Fruit fly (Drosophila melanogaster) whole organism, embryonic: ENCODE measurements around the gene vib.

Experiments used
- ATbp ChIP-seq: fragments of 200-800 bp; sonication (Bioruptor generic); optimal IDR thresholded peaks from 2 replicates; lab custom pipeline; 2017; ENCODE audit warnings: missing biosample characterization, mild to moderate bottlenecking, missing genetic modification characterization, missing genetic modification reagents
- Ada2b ChIP-seq: fragments of 200-800 bp; sonication (Bioruptor generic); IDR thresholded peaks from 2 replicates; pipeline ENCODE4 v1.3.6; 2022; ENCODE audit warnings: missing biosample characterization, missing genetic modification characterization
- CG10147 ChIP-seq: fragments of 200-800 bp; sonication (Bioruptor generic); optimal IDR thresholded peaks from 2 replicates; lab custom pipeline; 2019; ENCODE audit warnings: missing biosample characterization, mild to moderate bottlenecking, missing genetic modification characterization, moderate library complexity
- CG10209 ChIP-seq: fragments of 200-800 bp; sonication (Bioruptor generic); optimal IDR thresholded peaks from 3 replicates; lab custom pipeline; 2017; ENCODE audit warnings: missing biosample characterization, mild to moderate bottlenecking, missing genetic modification characterization, missing genetic modification reagents
- CG11093 ChIP-seq: fragments of 200-800 bp; sonication (Bioruptor generic); IDR thresholded peaks from 3 replicates; pipeline ENCODE4 v1.3.6; 2022; ENCODE audit warnings: missing biosample characterization, missing genetic modification characterization
- CG11504 ChIP-seq: fragments of 200-800 bp; sonication (Bioruptor generic); optimal IDR thresholded peaks from 3 replicates; lab custom pipeline; 2019; ENCODE audit warnings: missing biosample characterization, mild to moderate bottlenecking, missing genetic modification characterization, moderate library complexity
- CG11695 ChIP-seq: fragments of 200-800 bp; sonication (Bioruptor generic); IDR thresholded peaks from 3 replicates; pipeline ENCODE4 v1.3.6; 2022; ENCODE audit warnings: missing biosample characterization, missing genetic modification characterization
- CG12299 ChIP-seq: fragments of 200-800 bp; sonication (Bioruptor generic); optimal IDR thresholded peaks from 2 replicates; lab custom pipeline; 2018; ENCODE audit warnings: missing biosample characterization, mild to moderate bottlenecking, missing genetic modification characterization
- CG13424 ChIP-seq: fragments of 200-800 bp; sonication (Bioruptor generic); optimal IDR thresholded peaks from 2 replicates; lab custom pipeline; 2019; ENCODE audit warnings: missing biosample characterization, mild to moderate bottlenecking, missing genetic modification characterization, moderate library complexity
- CG15011 ChIP-seq: fragments of 200-800 bp; sonication (Bioruptor generic); optimal IDR thresholded peaks from 3 replicates; lab custom pipeline; 2018; ENCODE audit warnings: missing biosample characterization, mild to moderate bottlenecking, missing genetic modification characterization
- CG15479 ChIP-seq: fragments of 200-800 bp; sonication (Bioruptor generic); optimal IDR thresholded peaks from 3 replicates; lab custom pipeline; 2019; ENCODE audit warnings: missing biosample characterization, mild to moderate bottlenecking, missing genetic modification characterization, moderate library complexity
- CG15601 ChIP-seq: fragments of 200-800 bp; sonication (Bioruptor generic); optimal IDR thresholded peaks from 3 replicates; lab custom pipeline; 2019; ENCODE audit warnings: missing biosample characterization, mild to moderate bottlenecking, missing genetic modification characterization, moderate library complexity
- CG1603 ChIP-seq: fragments of 200-800 bp; sonication (Bioruptor generic); optimal IDR thresholded peaks from 2 replicates; lab custom pipeline; 2019; ENCODE audit warnings: missing biosample characterization, mild to moderate bottlenecking, missing genetic modification characterization, moderate library complexity
- CG17359 ChIP-seq: fragments of 200-800 bp; sonication (Bioruptor generic); optimal IDR thresholded peaks from 3 replicates; lab custom pipeline; 2018; ENCODE audit warnings: missing biosample characterization, mild to moderate bottlenecking, missing genetic modification characterization, moderate library complexity
- CG2678 ChIP-seq: fragments of 200-800 bp; sonication (Bioruptor generic); optimal IDR thresholded peaks from 3 replicates; lab custom pipeline; 2019; ENCODE audit warnings: missing biosample characterization, mild to moderate bottlenecking, missing genetic modification characterization, moderate library complexity
- CG2875 ChIP-seq: fragments of 200-800 bp; sonication (Bioruptor generic); optimal IDR thresholded peaks from 2 replicates; lab custom pipeline; 2017; ENCODE audit warnings: missing biosample characterization, mild to moderate bottlenecking, missing genetic modification characterization, missing genetic modification reagents
- CG30403 ChIP-seq: fragments of 200-800 bp; sonication (Bioruptor generic); optimal IDR thresholded peaks from 3 replicates; lab custom pipeline; 2016; ENCODE audit warnings: missing biosample characterization, missing genetic modification characterization
- CG31224 ChIP-seq: fragments of 200-800 bp; sonication (Bioruptor generic); IDR thresholded peaks from 2 replicates; pipeline ENCODE4 v1.3.6; 2022; ENCODE audit warnings: missing biosample characterization, missing genetic modification characterization
- CG3838 ChIP-seq: fragments of 200-800 bp; sonication (Bioruptor generic); optimal IDR thresholded peaks from 3 replicates; lab custom pipeline; 2016; ENCODE audit warnings: missing biosample characterization, missing genetic modification characterization
- CG5180 ChIP-seq: fragments of 200-800 bp; sonication (Bioruptor generic); optimal IDR thresholded peaks from 3 replicates; lab custom pipeline; 2017; ENCODE audit warnings: missing biosample characterization, missing genetic modification characterization, mild to moderate bottlenecking, moderate library complexity, missing genetic modification reagents
- CG6654 ChIP-seq: fragments of 200-800 bp; sonication (Bioruptor generic); optimal IDR thresholded peaks from 2 replicates; lab custom pipeline; 2017; ENCODE audit warnings: missing biosample characterization, mild to moderate bottlenecking, missing genetic modification characterization
- CG7839 ChIP-seq: fragments of 200-800 bp; sonication (Bioruptor generic); optimal IDR thresholded peaks from 3 replicates; lab custom pipeline; 2018; ENCODE audit warnings: missing biosample characterization, mild to moderate bottlenecking, missing genetic modification characterization, moderate library complexity
- CG8388 ChIP-seq: fragments of 200-800 bp; sonication (Bioruptor generic); optimal IDR thresholded peaks from 2 replicates; lab custom pipeline; 2019; ENCODE audit warnings: missing biosample characterization, mild to moderate bottlenecking, missing genetic modification characterization, moderate library complexity
- CoRest ChIP-seq: fragments of 200-800 bp; sonication (Bioruptor generic); optimal IDR thresholded peaks from 3 replicates; lab custom pipeline; 2018; ENCODE audit warnings: missing biosample characterization, mild to moderate bottlenecking, missing genetic modification characterization, moderate library complexity
- D ChIP-seq, 2 experiments: fragments of 200-800 bp in 1 of 2; fragments of >200 bp in 1 of 2; sonication (Bioruptor generic) in 1 of 2; optimal IDR thresholded peaks; 2 replicates in 1 of 2; 3 replicates in 1 of 2; lab custom pipeline; 2017; ENCODE audit warnings: mild to moderate bottlenecking in 1 of 2, missing biosample characterization in 1 of 2, missing genetic modification characterization in 1 of 2, missing genetic modification reagents in 1 of 2
- Hand ChIP-seq: fragments of 200-800 bp; sonication (Bioruptor generic); optimal IDR thresholded peaks from 2 replicates; lab custom pipeline; 2017; ENCODE audit warnings: mild to moderate bottlenecking, missing biosample characterization, missing genetic modification reagents, missing genetic modification characterization
- Hmr ChIP-seq: fragments of 200-800 bp; sonication (Bioruptor generic); optimal IDR thresholded peaks from 3 replicates; lab custom pipeline; 2017; ENCODE audit warnings: mild to moderate bottlenecking, missing biosample characterization, missing genetic modification reagents, missing genetic modification characterization
- Hr3 ChIP-seq: fragments of 200-800 bp; sonication (Bioruptor generic); optimal IDR thresholded peaks from 3 replicates; lab custom pipeline; 2016; ENCODE audit warnings: missing biosample characterization, missing genetic modification characterization
- Hsf ChIP-seq: fragments of 200-800 bp; sonication (Bioruptor generic); optimal IDR thresholded peaks from 3 replicates; lab custom pipeline; 2016; ENCODE audit warnings: missing biosample characterization, missing genetic modification characterization
- MBD-R2 ChIP-seq: fragments of 200-800 bp; sonication (Bioruptor generic); IDR thresholded peaks from 2 replicates; pipeline ENCODE4 v1.3.6; 2022; ENCODE audit warnings: missing biosample characterization, missing genetic modification characterization
- Mad ChIP-seq: fragments of 200-800 bp; sonication (Bioruptor generic); optimal IDR thresholded peaks from 2 replicates; lab custom pipeline; 2016; ENCODE audit warnings: missing biosample characterization, missing genetic modification characterization
- Nf-YA ChIP-seq: fragments of 200-800 bp; sonication (Bioruptor generic); IDR thresholded peaks from 2 replicates; pipeline ENCODE4 v1.3.6; 2022; ENCODE audit warnings: missing biosample characterization, missing genetic modification characterization
- Opbp ChIP-seq: fragments of 200-800 bp; sonication (Bioruptor generic); IDR thresholded peaks from 3 replicates; pipeline ENCODE4 v1.3.6; 2022; ENCODE audit warnings: missing biosample characterization, missing genetic modification characterization; ENCODE audit not compliant: partially characterized antibody
- PHDP ChIP-seq: fragments of 200-800 bp; sonication (Bioruptor generic); optimal IDR thresholded peaks from 3 replicates; lab custom pipeline; 2018; ENCODE audit warnings: missing biosample characterization, mild to moderate bottlenecking, missing genetic modification characterization, moderate library complexity
- Rx ChIP-seq: fragments of 200-800 bp; sonication (Bioruptor generic); IDR thresholded peaks from 2 replicates; pipeline ENCODE4 v1.3.6; 2022; ENCODE audit warnings: missing biosample characterization, missing genetic modification characterization
- Side ChIP-seq: fragments of 200-800 bp; sonication (Bioruptor generic); optimal IDR thresholded peaks from 2 replicates; lab custom pipeline; 2016; ENCODE audit warnings: missing biosample characterization, missing genetic modification characterization
- Sry-β ChIP-seq: fragments of 200-800 bp; sonication (Bioruptor generic); optimal IDR thresholded peaks from 2 replicates; lab custom pipeline; 2018; ENCODE audit warnings: missing biosample characterization, mild to moderate bottlenecking, missing genetic modification characterization, moderate library complexity
- YL-1 ChIP-seq: fragments of 200-800 bp; sonication (Bioruptor generic); optimal IDR thresholded peaks from 3 replicates; lab custom pipeline; 2017; ENCODE audit warnings: missing biosample characterization, mild to moderate bottlenecking, missing genetic modification characterization
- bcd ChIP-seq: fragments of 200-800 bp; sonication (Bioruptor generic); optimal IDR thresholded peaks from 2 replicates; lab custom pipeline; 2017; ENCODE audit warnings: missing biosample characterization, mild to moderate bottlenecking, missing genetic modification characterization
- bowl ChIP-seq: fragments of 200-800 bp; sonication (Bioruptor generic); IDR thresholded peaks from 2 replicates; pipeline ENCODE4 v1.3.6; 2022; ENCODE audit warnings: missing biosample characterization, missing genetic modification characterization
- bsh ChIP-seq, 2 experiments: fragments of 200-800 bp; sonication (Bioruptor generic); optimal IDR thresholded peaks; 2 replicates each; lab custom pipeline; 2017 to 2018; ENCODE audit warnings: mild to moderate bottlenecking in 2 of 2, missing biosample characterization in 2 of 2, missing genetic modification characterization in 2 of 2, moderate library complexity in 1 of 2
- dpn ChIP-seq, 2 experiments: fragments of 200-800 bp; sonication (Bioruptor generic); optimal IDR thresholded peaks; 3 replicates each; lab custom pipeline; 2016; ENCODE audit warnings: missing biosample characterization in 2 of 2, missing genetic modification characterization in 2 of 2
- esg ChIP-seq: fragments of 200-800 bp; sonication (Bioruptor generic); conservative IDR thresholded peaks from 2 replicates; pipeline ENCODE4 v1.3.6; 2022; ENCODE audit warnings: missing biosample characterization, missing genetic modification characterization
- gem ChIP-seq: fragments of 200-800 bp; sonication (Bioruptor generic); optimal IDR thresholded peaks from 2 replicates; lab custom pipeline; 2019; ENCODE audit warnings: missing biosample characterization, mild to moderate bottlenecking, missing genetic modification characterization, moderate library complexity
- salm ChIP-seq: fragments of 200-800 bp; sonication (Bioruptor generic); optimal IDR thresholded peaks from 2 replicates; lab custom pipeline; 2018; ENCODE audit warnings: missing biosample characterization, mild to moderate bottlenecking, missing genetic modification characterization
- so ChIP-seq: fragments of 200-800 bp; sonication (Bioruptor generic); IDR thresholded peaks from 3 replicates; pipeline ENCODE4 v1.3.6; 2022; ENCODE audit warnings: missing biosample characterization, missing genetic modification characterization
- stc ChIP-seq: fragments of 200-800 bp; sonication (Bioruptor generic); IDR thresholded peaks from 2 replicates; pipeline ENCODE4 v1.3.6; 2022; ENCODE audit warnings: missing biosample characterization, missing genetic modification characterization
- tap ChIP-seq: fragments of 200-800 bp; optimal IDR thresholded peaks from 3 replicates; lab custom pipeline; 2019; ENCODE audit warnings: missing biosample characterization, mild to moderate bottlenecking, missing genetic modification characterization, moderate library complexity
- tio ChIP-seq: fragments of 200-800 bp; sonication (Bioruptor generic); optimal IDR thresholded peaks from 2 replicates; lab custom pipeline; 2017; ENCODE audit warnings: missing biosample characterization, missing genetic modification characterization, inconsistent platforms
- usp ChIP-seq: fragments of >200 bp; optimal IDR thresholded peaks from 2 replicates; lab custom pipeline; 2017; ENCODE audit warnings: missing biosample characterization, missing genetic modification characterization

vib gene

DNA sequence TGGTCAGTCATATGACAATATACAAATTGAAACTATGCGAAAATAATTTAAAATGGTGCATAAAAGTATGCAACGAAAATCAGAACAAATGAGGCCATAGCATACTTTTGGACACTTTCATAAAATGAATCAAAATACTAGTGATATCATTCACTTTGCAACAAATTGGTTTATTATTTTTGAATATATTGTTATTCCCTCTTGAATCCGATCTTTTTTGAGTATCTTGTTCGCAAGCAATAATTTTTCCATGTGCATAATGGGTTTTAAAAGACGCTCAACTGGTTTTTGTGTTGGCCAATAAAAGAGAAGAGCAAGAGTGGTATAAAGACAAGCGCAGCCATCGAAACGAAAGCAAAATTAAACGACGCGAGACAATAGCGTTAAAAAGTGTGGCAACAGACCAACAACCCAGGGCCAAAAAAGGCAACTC, 38.7 kb downstream of the vib start (continued):
- TF ChIP-seq Hr3 (no peak), CG5180 (GFP tag; lab: Kevin White, UChicago) (peak; percentile 27), Rx (GFP tag; lab: Robert Waterston, UW) (no peak), CG15479 (no peak), CG15011 (GFP tag; lab: Kevin White, UChicago) (no peak), Sry-β (GFP tag; lab: Kevin White, UChicago) (no peak), Side (GFP tag; lab: Kevin White, UChicago) (no peak), salm (tag; lab: Kevin White, UChicago) (no peak), CG30403 (GFP tag; lab: Kevin White, UChicago) (peak; percentile 24), CoRest (tag; lab: Kevin White, UChicago) (peak; percentile 48), so (GFP tag; lab: Robert Waterston, UW) (no peak), CG10209 (GFP tag; lab: Kevin White, UChicago) (peak; percentile 6), Hsf (peak; percentile 18), tap (tag; lab: Kevin White, UChicago) (peak; percentile 38), CG10147 (peak; percentile 11), dpn (GFP tag; optimal IDR thresholded peaks at IDR 0.05; lab: Kevin White, UChicago) (peak in 1 of 2 experiments; percentile 16), CG6654 (no peak), CG3838 (GFP tag; lab: Kevin White, UChicago) (no peak), Hmr (peak; percentile 35), CG31224 (no peak), usp (GFP tag; lab: Kevin White, UChicago) (no peak), esg (GFP tag; lab: Robert Waterston, UW) (0 out of 2 replicates have a peak, but pooled peaks have one; percentile 9), Ada2b (GFP tag; lab: Robert Waterston, UW) (peak; percentile 25; the same call in 1 of the 2 replicates), gem (tag; lab: Kevin White, UChicago) (peak; percentile 54), PHDP (peak; percentile 26), CG17359 (tag; lab: Kevin White, UChicago) (peak; percentile 10), CG7839 (peak; percentile 3), Hand (GFP tag; lab: Kevin White, UChicago) (no peak), MBD-R2 (GFP tag; lab: Robert Waterston, UW) (no peak), CG11695 (GFP tag; lab: Robert Waterston, UW) (0 out of 3 replicates have a peak, but pooled peaks have one; percentile 23)

DNA sequence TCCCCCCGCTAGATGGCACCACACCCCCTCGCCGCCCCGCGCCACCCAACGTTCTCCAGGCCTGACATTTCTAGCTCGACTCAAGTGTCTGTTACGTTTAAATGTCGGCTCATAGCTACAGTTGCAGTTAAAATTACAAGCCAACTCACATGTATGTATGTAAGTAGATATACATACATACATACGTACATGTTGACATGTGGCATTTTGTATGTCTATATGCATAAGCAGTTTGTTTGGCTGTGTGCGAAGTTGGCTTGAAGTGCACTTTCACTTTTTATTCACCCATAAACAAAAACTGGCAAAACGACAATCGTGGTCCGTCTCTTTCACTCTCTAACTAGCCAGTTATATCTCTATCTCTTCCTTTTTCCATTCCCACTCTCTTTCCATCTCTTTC, 43.6 kb downstream of the vib start:
- TF ChIP-seq CG11504 (peak; percentile 10), Opbp (GFP tag; lab: Robert Waterston, UW) (no peak), CG1603 (tag; lab: Kevin White, UChicago) (peak; percentile 51), Nf-YA (GFP tag; lab: Robert Waterston, UW) (0 out of 2 replicates have a peak, but pooled peaks have one; percentile 17), CG5180 (GFP tag; lab: Kevin White, UChicago) (peak; percentile 37), bcd (GFP tag; lab: Kevin White, UChicago) (no peak), stc (GFP tag; lab: Robert Waterston, UW) (0 out of 2 replicates have a peak, but pooled peaks have one; percentile 19), CG15601 (tag; lab: Kevin White, UChicago) (peak; percentile 10), ATbp (GFP tag; lab: Kevin White, UChicago) (peak; percentile 94), YL-1 (GFP tag; lab: Kevin White, UChicago) (no peak), CG2678 (tag; lab: Kevin White, UChicago) (peak; percentile 55), Mad (no peak), bowl (peak; percentile 44; the same call in 1 of the 2 replicates), CG13424 (tag; lab: Kevin White, UChicago) (peak; percentile 4), CG12299 (tag; lab: Kevin White, UChicago) (peak; percentile 20), CG8388 (GFP tag; lab: Kevin White, UChicago) (peak; percentile 19), D (optimal IDR thresholded peaks at IDR 0.05; lab: Kevin White, UChicago) (no peak), D (GFP tag; optimal IDR thresholded peaks at IDR 0.05; lab: Kevin White, UChicago) (peak; percentile 56), CG11093 (peak; percentile 33; the same call in 1 of the 3 replicates), bsh (GFP tag; optimal IDR thresholded peaks at IDR 0.05; lab: Kevin White, UChicago) (peak; percentile 4 to 37), tio (GFP tag; lab: Kevin White, UChicago) (no peak), CG2875 (GFP tag; lab: Kevin White, UChicago) (peak; percentile 76)
